Fruit fly (Drosophila melanogaster) whole organism, adult: ENCODE results near the gene Chrac-14.

Source experiments
- CG11617 ChIP-seq: fragments of 200-800 bp; sonication (Bioruptor generic); optimal IDR thresholded peaks from 2 replicates; lab custom pipeline; 2017; ENCODE audit warnings: mild to moderate bottlenecking, missing biosample characterization, missing genetic modification reagents, missing genetic modification characterization
- CG12768 ChIP-seq: fragments of 200-800 bp; sonication (Bioruptor generic); optimal IDR thresholded peaks from 2 replicates; lab custom pipeline; 2017; ENCODE audit warnings: missing biosample characterization, missing genetic modification characterization, mild to moderate bottlenecking, moderate library complexity, missing genetic modification reagents
- CG14711 ChIP-seq: fragments of 200-800 bp; sonication (Bioruptor generic); optimal IDR thresholded peaks from 2 replicates; lab custom pipeline; 2018; ENCODE audit warnings: missing biosample characterization, mild to moderate bottlenecking, missing genetic modification characterization, moderate library complexity
- CG1620 ChIP-seq: fragments of 200-800 bp; sonication (Bioruptor generic); optimal IDR thresholded peaks from 2 replicates; lab custom pipeline; 2016; ENCODE audit warnings: missing biosample characterization, missing genetic modification characterization
- CG33017 ChIP-seq: fragments of 200-800 bp; sonication (Bioruptor generic); optimal IDR thresholded peaks from 2 replicates; lab custom pipeline; 2018; ENCODE audit warnings: missing biosample characterization, mild to moderate bottlenecking, missing genetic modification characterization, moderate library complexity
- CG5204 ChIP-seq: fragments of 200-800 bp; sonication (Bioruptor generic); optimal IDR thresholded peaks from 2 replicates; lab custom pipeline; 2016; ENCODE audit warnings: missing biosample characterization, missing genetic modification characterization
- CG7045 ChIP-seq: fragments of 200-800 bp; sonication (Bioruptor generic); optimal IDR thresholded peaks from 2 replicates; lab custom pipeline; 2017; ENCODE audit warnings: missing biosample characterization, mild to moderate bottlenecking, missing genetic modification characterization
- CG7101 ChIP-seq: fragments of 200-800 bp; sonication (Bioruptor generic); optimal IDR thresholded peaks from 2 replicates; lab custom pipeline; 2018; ENCODE audit warnings: missing biosample characterization, mild to moderate bottlenecking, missing genetic modification characterization, moderate library complexity
- Clk ChIP-seq: fragments of 200-800 bp; sonication (Bioruptor generic); optimal IDR thresholded peaks from 2 replicates; lab custom pipeline; 2017; ENCODE audit warnings: missing biosample characterization, missing genetic modification characterization
- Crg-1 ChIP-seq: fragments of 200-800 bp; sonication (Bioruptor generic); optimal IDR thresholded peaks from 2 replicates; lab custom pipeline; 2016; ENCODE audit warnings: missing biosample characterization, missing genetic modification characterization
- Hr96 ChIP-seq: fragments of 200-800 bp; sonication (Bioruptor generic); optimal IDR thresholded peaks from 2 replicates; lab custom pipeline; 2016; ENCODE audit warnings: missing biosample characterization, missing genetic modification characterization
- Mnt ChIP-seq: fragments of 200-800 bp; sonication (Bioruptor generic); optimal IDR thresholded peaks from 2 replicates; lab custom pipeline; 2016; ENCODE audit warnings: missing biosample characterization, mild to moderate bottlenecking, missing genetic modification characterization
- bab1 ChIP-seq: fragments of 200-800 bp; sonication (Bioruptor generic); optimal IDR thresholded peaks from 3 replicates; lab custom pipeline; 2019; ENCODE audit warnings: missing biosample characterization, mild to moderate bottlenecking, missing genetic modification characterization, moderate library complexity
- cic ChIP-seq: fragments of 200-800 bp; sonication (Bioruptor generic); optimal IDR thresholded peaks from 2 replicates; lab custom pipeline; 2017; ENCODE audit warnings: missing biosample characterization, mild to moderate bottlenecking, missing genetic modification characterization, moderate library complexity
- cnc ChIP-seq, 2 experiments: fragments of >200 bp; optimal IDR thresholded peaks; 2 replicates each; lab custom pipeline; 2017
- kay ChIP-seq: fragments of 200-800 bp; sonication (Bioruptor generic); peaks from one replicate; lab custom pipeline; 2016; ENCODE audit warnings: missing biosample characterization, missing genetic modification characterization, borderline replicate concordance
- ovo ChIP-seq: fragments of 200-800 bp; sonication (Bioruptor generic); optimal IDR thresholded peaks from 2 replicates; lab custom pipeline; 2016; ENCODE audit warnings: missing biosample characterization, missing genetic modification characterization
- pad ChIP-seq: fragments of 200-800 bp; sonication (Bioruptor generic); optimal IDR thresholded peaks from 3 replicates; lab custom pipeline; 2017; ENCODE audit warnings: missing biosample characterization, missing genetic modification characterization, mild to moderate bottlenecking, moderate library complexity, missing genetic modification reagents
- tj ChIP-seq: fragments of 200-800 bp; sonication (Bioruptor generic); optimal IDR thresholded peaks from 3 replicates; lab custom pipeline; 2017; ENCODE audit warnings: missing biosample characterization, mild to moderate bottlenecking, missing genetic modification characterization, moderate library complexity
- toe ChIP-seq: fragments of 200-800 bp; sonication (Bioruptor generic); optimal IDR thresholded peaks from 2 replicates; lab custom pipeline; 2016; ENCODE audit warnings: missing biosample characterization, missing genetic modification characterization

The Chrac-14 gene

DNA sequence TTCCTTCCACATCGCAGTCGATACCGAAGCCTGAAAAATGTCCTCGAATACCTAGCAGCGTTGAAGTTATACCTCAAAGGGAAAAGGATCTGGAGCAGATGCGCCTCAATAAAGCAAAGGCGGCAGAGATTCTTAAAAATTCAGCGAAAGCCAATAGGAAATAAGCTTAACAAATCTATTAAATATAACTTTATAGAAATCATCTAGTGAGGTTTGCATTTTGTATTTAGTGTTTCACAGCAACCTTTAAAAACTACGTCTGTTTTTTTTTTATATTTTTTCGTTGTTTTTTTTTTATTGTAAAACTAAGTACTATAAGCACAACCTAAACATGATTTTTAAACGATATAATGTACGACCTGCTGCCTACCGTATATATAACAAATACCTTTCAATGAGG, 4.9 kb downstream of the Chrac-14 start, which contains the start of gene CG31897:
Gene CG31897, plus strand, starts transcription at position 301 of the 400 bp plus-strand sequence.
- TF ChIP-seq CG12768 (GFP tag; lab: Kevin White, UChicago) (no peak), Hr96 (GFP tag; lab: Kevin White, UChicago) (no peak), pad (GFP tag; lab: Kevin White, UChicago) (no peak), ovo (GFP tag; lab: Kevin White, UChicago) (no peak), toe (no peak), CG11617 (GFP tag; lab: Kevin White, UChicago) (no peak), CG7101 (tag; lab: Kevin White, UChicago) (no peak), Mnt (no peak), CG7045 (no peak), CG1620 (GFP tag; lab: Kevin White, UChicago) (no peak), Clk (GFP tag; lab: Kevin White, UChicago) (no peak), bab1 (GFP tag; lab: Kevin White, UChicago) (no peak), cnc (optimal IDR thresholded peaks at IDR 0.05; lab: Kevin White, UChicago) (no peak), CG33017 (tag; lab: Kevin White, UChicago) (no peak), CG5204 (no peak), tj (GFP tag; lab: Kevin White, UChicago) (no peak)

DNA sequence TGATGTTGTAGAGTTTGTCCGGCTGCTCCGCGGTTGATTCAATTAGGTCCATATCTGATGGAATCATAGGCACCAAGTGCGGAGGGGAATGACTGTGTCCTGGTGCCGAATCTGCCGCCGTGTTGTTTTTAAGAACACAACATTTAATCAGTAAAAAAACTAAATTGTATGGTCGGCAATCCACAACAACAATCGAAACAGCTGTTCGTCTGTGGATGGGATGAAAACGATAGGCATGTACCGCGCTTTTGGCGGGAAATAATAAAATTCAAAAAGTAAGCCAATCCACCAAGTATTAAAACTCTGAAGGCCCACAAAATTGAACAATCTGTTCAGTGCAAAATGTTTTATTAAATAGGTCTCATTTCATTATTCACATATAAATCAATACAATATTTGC, 12.2 kb downstream of the Chrac-14 start, which contains the start of gene Aasdh:
Gene Aasdh, minus strand, starts transcription at position 219 of the 400 bp plus-strand sequence.
- no peak for TF ChIP-seq ovo (GFP tag; lab: Kevin White, UChicago)
- no peak for TF ChIP-seq Crg-1 (GFP tag; lab: Kevin White, UChicago)
- no peak for TF ChIP-seq CG11617 (GFP tag; lab: Kevin White, UChicago)
- no peak for TF ChIP-seq CG14711 (tag; lab: Kevin White, UChicago)
- no peak for TF ChIP-seq CG5204
- no peak for TF ChIP-seq CG33017 (tag; lab: Kevin White, UChicago)
- TF ChIP-seq CG7101 (tag; lab: Kevin White, UChicago) = no peak

- no peak for TF ChIP-seq CG11617 (GFP tag; lab: Kevin White, UChicago)
- no peak for TF ChIP-seq CG33017 (tag; lab: Kevin White, UChicago)
- TF ChIP-seq Clk (GFP tag; lab: Kevin White, UChicago) = no peak
- TF ChIP-seq kay (GFP tag; lab: Kevin White, UChicago) = peak; percentile 83
- peak; percentile 41 for TF ChIP-seq cic
- no peak for TF ChIP-seq CG14711 (tag; lab: Kevin White, UChicago)
- no peak for TF ChIP-seq CG12768 (GFP tag; lab: Kevin White, UChicago)
- no peak for TF ChIP-seq CG5204
- no peak for TF ChIP-seq pad (GFP tag; lab: Kevin White, UChicago)
- no peak for TF ChIP-seq CG1620 (GFP tag; lab: Kevin White, UChicago)
- TF ChIP-seq Hr96 (GFP tag; lab: Kevin White, UChicago) = no peak
Observed at dm6 chr2L:8451497-8451896, 14.3 kb downstream of the Chrac-14 start.

dm6 chr2L:8461782-8462453, 24.7 kb downstream of the Chrac-14 start:
- no peak for TF ChIP-seq CG1620 (GFP tag; lab: Kevin White, UChicago)
- peak; percentile 4 for TF ChIP-seq CG11617 (GFP tag; lab: Kevin White, UChicago)
- no peak for TF ChIP-seq kay (GFP tag; lab: Kevin White, UChicago)
- peak; percentile 32 for TF ChIP-seq Mnt
- TF ChIP-seq CG7101 (tag; lab: Kevin White, UChicago) = peak; percentile 18

DNA sequence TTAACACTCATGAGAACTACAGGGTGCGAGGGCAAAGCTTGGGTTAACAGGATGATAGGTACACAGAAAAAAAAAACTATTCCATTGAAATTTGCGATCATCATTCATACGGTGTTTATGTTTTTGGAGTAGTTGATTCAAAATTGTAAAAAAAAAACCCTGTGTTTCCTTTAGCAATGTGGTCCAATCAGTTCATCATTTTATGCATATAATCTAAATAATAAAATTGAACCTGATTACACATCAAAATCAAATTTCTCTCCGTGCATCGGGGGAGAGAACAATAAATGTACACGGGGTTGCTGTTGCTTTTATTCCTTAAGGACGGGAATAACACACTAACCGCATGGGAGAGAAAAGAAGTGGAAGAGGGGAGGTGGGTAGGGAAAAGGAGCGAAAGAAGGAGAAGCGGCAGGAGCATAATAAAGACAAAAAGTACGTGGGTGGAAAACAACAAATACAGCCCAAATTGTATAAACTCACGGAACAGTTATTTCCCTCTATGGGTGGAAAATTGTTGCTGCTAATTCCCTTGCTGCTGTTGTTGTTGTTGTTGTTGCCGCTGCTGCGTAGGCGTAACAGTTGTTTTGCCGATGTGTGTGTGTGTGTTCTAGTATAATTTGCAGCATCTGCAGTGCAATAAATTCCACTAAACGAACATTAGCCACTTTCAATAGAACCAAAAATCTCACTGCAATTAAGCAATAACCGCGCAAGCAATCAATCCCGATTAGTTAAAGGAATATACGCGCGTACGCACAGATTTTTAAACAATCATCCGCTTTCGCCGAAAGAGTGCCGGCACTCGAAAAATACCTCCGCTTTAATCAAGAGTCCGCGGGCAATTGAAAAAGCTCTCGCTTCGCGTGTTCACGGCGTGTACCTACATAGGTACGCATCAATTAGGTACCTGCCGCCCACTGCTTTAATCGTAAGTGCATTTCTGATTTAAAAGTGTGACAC, 26.2 kb downstream of the Chrac-14 start, which contains the start of gene Agpat2:
Gene Agpat2, minus strand, starts transcription at position 851 of the 963 bp plus-strand sequence.
- TF ChIP-seq CG7045 (no peak), CG14711 (tag; lab: Kevin White, UChicago) (peak; percentile 30), kay (GFP tag; lab: Kevin White, UChicago) (peak; percentile 82), cic (peak; percentile 65)

DNA sequence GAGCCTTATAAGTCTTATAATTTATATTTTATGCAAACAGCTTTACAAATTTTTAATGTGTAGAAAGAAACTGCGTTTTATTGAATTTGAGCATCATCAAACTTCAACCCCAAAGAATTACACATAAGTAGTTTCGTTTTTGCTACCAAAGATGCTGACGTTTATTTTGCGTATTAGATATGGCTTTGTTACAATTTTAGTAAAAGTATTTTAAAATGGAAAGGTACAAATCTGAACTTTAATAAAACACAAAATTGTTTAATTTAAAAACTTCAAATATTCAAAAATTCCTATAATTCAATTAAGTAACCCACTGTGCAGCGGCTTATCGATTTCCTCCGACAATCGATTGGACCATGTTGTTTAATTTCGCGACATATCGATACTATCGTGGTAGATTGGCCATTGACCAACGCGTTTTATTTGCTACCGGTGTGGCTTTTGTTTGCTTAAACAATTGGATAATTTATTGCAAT, 26.9 kb downstream of the Chrac-14 start, which contains the start of gene prg:
Gene prg, plus strand, starts transcription at position 382 of the 476 bp plus-strand sequence.
- TF ChIP-seq tj (GFP tag; lab: Kevin White, UChicago) (peak; percentile 29), pad (GFP tag; lab: Kevin White, UChicago) (peak; percentile 37), CG7101 (tag; lab: Kevin White, UChicago) (peak; percentile 64), Crg-1 (GFP tag; lab: Kevin White, UChicago) (no peak), CG12768 (GFP tag; lab: Kevin White, UChicago) (peak; percentile 67), Clk (GFP tag; lab: Kevin White, UChicago) (peak; percentile 38), toe (peak; percentile 76), Mnt (peak; percentile 21), CG11617 (GFP tag; lab: Kevin White, UChicago) (peak; percentile 71), bab1 (GFP tag; lab: Kevin White, UChicago) (peak; percentile 75), CG1620 (GFP tag; lab: Kevin White, UChicago) (peak; percentile 41), CG7045 (peak; percentile 76), Hr96 (GFP tag; lab: Kevin White, UChicago) (peak; percentile 68), kay (GFP tag; lab: Kevin White, UChicago) (peak; percentile 93), CG14711 (tag; lab: Kevin White, UChicago) (peak; percentile 56), CG5204 (no peak), cic (peak; percentile 49), CG33017 (tag; lab: Kevin White, UChicago) (peak; percentile 58), cnc (optimal IDR thresholded peaks at IDR 0.05; lab: Kevin White, UChicago) (no peak), ovo (GFP tag; lab: Kevin White, UChicago) (no peak)
